Fruit fly (Drosophila melanogaster): ENCODE data around the gene CG4995.

CG4995 gene

DNA sequence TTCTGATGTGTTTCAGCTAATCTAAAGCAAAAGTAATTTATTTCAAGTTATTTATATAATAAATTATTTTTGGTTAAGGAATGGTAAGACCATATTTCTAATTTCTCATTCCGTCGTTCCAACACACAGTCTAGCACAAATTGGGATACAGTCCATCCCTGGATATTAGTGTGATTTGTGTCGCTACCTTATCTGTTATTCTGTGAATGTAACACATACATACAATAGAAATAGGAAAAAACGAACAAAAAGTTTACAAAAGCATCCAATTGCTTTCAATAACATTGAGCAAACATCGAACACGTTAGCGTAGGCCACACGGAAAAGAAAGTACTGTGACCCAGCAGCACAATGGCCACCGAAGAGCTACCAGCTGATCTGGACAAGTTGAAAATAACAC, 44.2 kb downstream of the CG4995 start, which contains the start of gene CG5056 (continued):
- no peak for TF ChIP-seq CG15479 (GFP tag; optimal IDR thresholded peaks at IDR 0.05)
- TF ChIP-seq CG9215 (GFP tag; IDR thresholded peaks at IDR 0.05), result no peak
- TF ChIP-seq CG16815 (GFP tag; optimal IDR thresholded peaks at IDR 0.05), result no peak
- TF ChIP-seq Sry-β (GFP tag; optimal IDR thresholded peaks at IDR 0.05), result peak; percentile 50
- TF ChIP-seq cg (GFP tag; optimal IDR thresholded peaks at IDR 0.05), result peak; percentile 64
- no peak for TF ChIP-seq CG9727 (GFP tag; optimal IDR thresholded peaks at IDR 0.05)
- TF ChIP-seq maf-S (GFP tag; optimal IDR thresholded peaks at IDR 0.05), result no peak
- TF ChIP-seq CG43689 (GFP tag; IDR thresholded peaks at IDR 0.05), result no peak
- peak; percentile 41 for TF ChIP-seq ewg (GFP tag; optimal IDR thresholded peaks at IDR 0.05)
- no peak for TF ChIP-seq CrebB (tag; optimal IDR thresholded peaks at IDR 0.05)
- TF ChIP-seq CG2889 (GFP tag; IDR thresholded peaks at IDR 0.05), result no peak
- no peak for TF ChIP-seq zfh1 (GFP tag; IDR thresholded peaks at IDR 0.05)
- TF ChIP-seq CG14441 (GFP tag; IDR thresholded peaks at IDR 0.05), result no peak
- no peak for TF ChIP-seq CG11093 (GFP tag; IDR thresholded peaks at IDR 0.05)
- no peak for TF ChIP-seq Six4 (GFP tag; optimal IDR thresholded peaks at IDR 0.05)
- no peak for TF ChIP-seq pan (optimal IDR thresholded peaks at IDR 0.05)
- TF ChIP-seq pan (GFP tag; optimal IDR thresholded peaks at IDR 0.05 in 1 of 2, IDR thresholded peaks at IDR 0.05 in 1 of 2), result no peak
- peak; percentile 26; the same call in 1 of the 2 replicates for TF ChIP-seq Scr (GFP tag; IDR thresholded peaks at IDR 0.05; ENCODE audit: partially characterized antibody)
- TF ChIP-seq E2f1 (GFP tag; IDR thresholded peaks at IDR 0.05), result no peak
- TF ChIP-seq btn (GFP tag; optimal IDR thresholded peaks at IDR 0.05), result no peak
- no peak for TF ChIP-seq Nf-YB (GFP tag; optimal IDR thresholded peaks at IDR 0.05)
- no peak for TF ChIP-seq prd (optimal IDR thresholded peaks at IDR 0.05)
- TF ChIP-seq prd (GFP tag; IDR thresholded peaks at IDR 0.05), result no peak; the same call in 2 of the 3 replicates
- no peak for TF ChIP-seq toy (GFP tag; IDR thresholded peaks at IDR 0.05)
- no peak for TF ChIP-seq Vsx1 (GFP tag; optimal IDR thresholded peaks at IDR 0.05)
- TF ChIP-seq stc (GFP tag; IDR thresholded peaks at IDR 0.05), result no peak
- TF ChIP-seq hb (GFP tag; IDR thresholded peaks at IDR 0.05; ENCODE audit: partially characterized antibody), result no peak
- TF ChIP-seq CG4424 (GFP tag; optimal IDR thresholded peaks at IDR 0.05), result peak; percentile 3
- TF ChIP-seq dimm (GFP tag; IDR thresholded peaks at IDR 0.05), result no peak
- no peak for TF ChIP-seq ab (GFP tag; optimal IDR thresholded peaks at IDR 0.05)
- TF ChIP-seq Ssrp (tag; optimal IDR thresholded peaks at IDR 0.05), result no peak
- TF ChIP-seq CG11695 (GFP tag; IDR thresholded peaks at IDR 0.05), result no peak
- TF ChIP-seq CG12769 (tag; optimal IDR thresholded peaks at IDR 0.05), result no peak
- no peak for TF ChIP-seq CG4707 (GFP tag; optimal IDR thresholded peaks at IDR 0.05)
- no peak for TF ChIP-seq chm (GFP tag; IDR thresholded peaks at IDR 0.05)
- peak; percentile 37 for TF ChIP-seq sug (tag; optimal IDR thresholded peaks at IDR 0.05)
- no peak for TF ChIP-seq ash1 (GFP tag; optimal IDR thresholded peaks at IDR 0.05)
- TF ChIP-seq Atf6 (GFP tag; IDR thresholded peaks at IDR 0.05), result no peak
- no peak for TF ChIP-seq ranshi (GFP tag; IDR thresholded peaks at IDR 0.05)
- TF ChIP-seq CG4854 (GFP tag; optimal IDR thresholded peaks at IDR 0.05), result no peak
- TF ChIP-seq phol (tag; optimal IDR thresholded peaks at IDR 0.05), result peak; percentile 40
- TF ChIP-seq tin (GFP tag; optimal IDR thresholded peaks at IDR 0.05), result no peak
- TF ChIP-seq CG11247 (GFP tag; IDR thresholded peaks at IDR 0.05), result no peak
- TF ChIP-seq CG1792 (GFP tag; optimal IDR thresholded peaks at IDR 0.05), result no peak
- no peak for TF ChIP-seq sens-2 (GFP tag; IDR thresholded peaks at IDR 0.05)
- no peak for TF ChIP-seq chinmo (GFP tag; IDR thresholded peaks at IDR 0.05; ENCODE audit: partially characterized antibody)
- no peak for TF ChIP-seq Trl (optimal IDR thresholded peaks at IDR 0.05)
- TF ChIP-seq Trl (GFP tag; optimal IDR thresholded peaks at IDR 0.05), result no peak
- peak; percentile 62 for TF ChIP-seq HmgZ (tag; optimal IDR thresholded peaks at IDR 0.05)
- TF ChIP-seq CG16779 (GFP tag; IDR thresholded peaks at IDR 0.05), result no peak
- peak; percentile 86 for TF ChIP-seq row (GFP tag; IDR thresholded peaks at IDR 0.05)
- no peak for TF ChIP-seq ERR (GFP tag; optimal IDR thresholded peaks at IDR 0.05)
- no peak for TF ChIP-seq CG12744 (GFP tag; optimal IDR thresholded peaks at IDR 0.05)
- TF ChIP-seq chif (GFP tag; optimal IDR thresholded peaks at IDR 0.05), result no peak
